Fruit fly (Drosophila melanogaster): ENCODE data around the gene CG15760.

The CG15760 gene

DNA sequence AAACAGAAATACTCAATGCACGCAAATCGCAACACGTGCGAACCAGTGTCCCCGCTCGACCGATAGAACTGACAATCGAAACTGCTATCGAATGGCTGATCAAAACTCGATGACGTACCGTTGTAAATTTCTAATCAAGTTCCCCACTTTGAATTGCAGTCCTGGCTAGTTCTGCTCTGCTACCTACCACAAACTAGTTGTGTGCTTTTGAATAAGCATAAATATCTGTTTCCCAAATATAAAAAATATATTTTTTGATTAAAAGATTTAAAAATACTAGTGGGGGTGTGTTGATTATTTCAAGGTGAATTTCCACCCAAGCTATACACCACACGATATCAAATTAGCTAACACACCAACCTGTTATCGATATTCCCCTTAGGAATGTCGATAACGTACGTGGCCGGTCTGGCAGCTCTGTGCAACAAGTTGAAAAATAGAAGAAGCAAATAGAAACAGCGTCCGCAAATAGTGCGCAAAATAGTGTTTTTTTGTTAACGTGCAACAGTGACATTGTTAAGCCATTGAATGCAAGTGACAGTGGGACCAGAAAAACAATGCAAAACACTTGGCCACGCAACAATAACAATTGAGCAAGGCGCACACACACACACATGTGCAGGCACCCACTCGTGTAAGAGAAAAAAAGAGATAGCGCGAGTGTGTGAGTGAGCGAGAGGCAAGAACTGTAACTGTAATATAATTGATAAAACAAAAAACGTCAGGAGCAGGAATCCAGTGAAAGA is 45.0 kb upstream of the CG15760 start, which contains the start of the genes CG2691 and NFAT (continued):
- TF ChIP-seq ase (GFP tag; IDR thresholded peaks at IDR 0.05) (no peak), CG6254 (GFP tag; optimal IDR thresholded peaks at IDR 0.05) (no peak), Taf1 (GFP tag; IDR thresholded peaks at IDR 0.05) (no peak), CG17802 (tag; optimal IDR thresholded peaks at IDR 0.05) (no peak), NK7.1 (GFP tag; optimal IDR thresholded peaks at IDR 0.05) (no peak), CG13296 (GFP tag; optimal IDR thresholded peaks at IDR 0.05) (no peak), sr (GFP tag; IDR thresholded peaks at IDR 0.05) (0 out of 3 replicates have a peak, but pooled peaks have one; percentile 40), dimm (GFP tag; IDR thresholded peaks at IDR 0.05) (no peak), pita (GFP tag; optimal IDR thresholded peaks at IDR 0.05) (peak; percentile 78), CG31388 (GFP tag; optimal IDR thresholded peaks at IDR 0.05) (no peak), Bgb (GFP tag; IDR thresholded peaks at IDR 0.05; ENCODE audit: partially characterized antibody) (peak; percentile 69), Ptx1 (GFP tag; IDR thresholded peaks at IDR 0.05) (no peak), so (GFP tag; IDR thresholded peaks at IDR 0.05) (no peak), aop (GFP tag; IDR thresholded peaks at IDR 0.05) (no peak), Rx (GFP tag; IDR thresholded peaks at IDR 0.05) (no peak), Bteb2 (GFP tag; optimal IDR thresholded peaks at IDR 0.05) (no peak), CG17385 (GFP tag; optimal IDR thresholded peaks at IDR 0.05) (no peak), sna (GFP tag; IDR thresholded peaks at IDR 0.05; ENCODE audit: partially characterized antibody) (0 out of 2 replicates have a peak, but pooled peaks have one; percentile 49), CG6791 (GFP tag; IDR thresholded peaks at IDR 0.05; ENCODE audit: partially characterized antibody) (peak; percentile 81), CG6683 (GFP tag; optimal IDR thresholded peaks at IDR 0.05) (no peak), Lhr (GFP tag; optimal IDR thresholded peaks at IDR 0.05) (peak; percentile 49), dmrt11E (tag; optimal IDR thresholded peaks at IDR 0.05) (no peak), CG2712 (tag; optimal IDR thresholded peaks at IDR 0.05) (no peak), ERR (GFP tag; optimal IDR thresholded peaks at IDR 0.05) (no peak), caup (GFP tag; optimal IDR thresholded peaks at IDR 0.05; ENCODE audit: severe bottlenecking) (no peak), CG6654 (GFP tag; optimal IDR thresholded peaks at IDR 0.05) (no peak), CG4730 (GFP tag; IDR thresholded peaks at IDR 0.05) (no peak), ato (GFP tag; IDR thresholded peaks at IDR 0.05; ENCODE audit: partially characterized antibody) (peak; percentile 23; the same call in 1 of the 2 replicates), grau (tag; optimal IDR thresholded peaks at IDR 0.05) (no peak), her (GFP tag; optimal IDR thresholded peaks at IDR 0.05) (no peak), CG9817 (tag; optimal IDR thresholded peaks at IDR 0.05) (no peak), CG31441 (GFP tag; IDR thresholded peaks at IDR 0.05) (no peak), Lpt (GFP tag; optimal IDR thresholded peaks at IDR 0.05) (no peak), ssp (GFP tag; IDR thresholded peaks at IDR 0.05) (no peak), insv (GFP tag; optimal IDR thresholded peaks at IDR 0.05) (peak in 1 of 2 experiments; percentile 27), Oaz (GFP tag; IDR thresholded peaks at IDR 0.05) (no peak), CG13775 (GFP tag; optimal IDR thresholded peaks at IDR 0.05) (no peak), nmo (GFP tag; optimal IDR thresholded peaks at IDR 0.05) (peak; percentile 19), B-H2 (GFP tag; optimal IDR thresholded peaks at IDR 0.05) (no peak), nau (GFP tag; optimal IDR thresholded peaks at IDR 0.05) (no peak), hb (GFP tag; IDR thresholded peaks at IDR 0.05; ENCODE audit: partially characterized antibody) (peak; percentile 69; the same call in 2 of the 3 replicates), CG1603 (tag; optimal IDR thresholded peaks at IDR 0.05) (peak; percentile 38), Deaf1 (tag; optimal IDR thresholded peaks at IDR 0.05) (peak; percentile 8), CG10565 (GFP tag; optimal IDR thresholded peaks at IDR 0.05) (no peak), B-H1 (GFP tag; IDR thresholded peaks at IDR 0.05) (no peak), fd64A (GFP tag; optimal IDR thresholded peaks at IDR 0.05) (no peak), CG10543 (GFP tag; optimal IDR thresholded peaks at IDR 0.05) (no peak), lilli (GFP tag; optimal IDR thresholded peaks at IDR 0.05) (peak; percentile 11), wdn (GFP tag; IDR thresholded peaks at IDR 0.05) (no peak)
